Worm (Caenorhabditis elegans) whole organism, late embryonic: Measurements from ENCODE around the gene C16C10.13.

Experiments
- C08G9.2 ChIP-seq: sonication (generic microtip); optimal IDR thresholded peaks from 2 replicates; lab custom pipeline; 2016; ENCODE audit warnings: mild to moderate bottlenecking, missing genetic modification characterization, moderate library complexity, missing compliant biosample characterization
- C38D4.7 ChIP-seq: fragments of 200-800 bp; sonication (Bioruptor generic); optimal IDR thresholded peaks from 2 replicates; lab custom pipeline; 2018; ENCODE audit warnings: mild to moderate bottlenecking, missing genetic modification characterization, moderate library complexity, missing compliant biosample characterization
- F13H6.1 ChIP-seq: sonication (generic microtip); optimal IDR thresholded peaks from 2 replicates; lab custom pipeline; 2016; ENCODE audit warnings: missing genetic modification characterization, missing compliant biosample characterization
- K09A11.1 ChIP-seq: sonication (generic microtip); optimal IDR thresholded peaks from 2 replicates; lab custom pipeline; 2017; ENCODE audit warnings: antibody characterized with exemption, mild to moderate bottlenecking, missing genetic modification characterization, missing compliant biosample characterization; ENCODE audit not compliant: insufficient read depth
- T23F11.4 ChIP-seq: fragments of 200-800 bp; sonication (Bioruptor generic); optimal IDR thresholded peaks from 2 replicates; lab custom pipeline; 2018; ENCODE audit warnings: mild to moderate bottlenecking, missing genetic modification characterization, missing compliant biosample characterization
- ahr-1 ChIP-seq: sonication (generic microtip); optimal IDR thresholded peaks from 2 replicates; lab custom pipeline; 2016; ENCODE audit warnings: missing genetic modification characterization, missing compliant biosample characterization
- ama-1 ChIP-seq: fragments of 150-350 bp; optimal IDR thresholded peaks from 2 replicates; lab custom pipeline; 2014
- ceh-18 ChIP-seq: sonication (generic microtip); optimal IDR thresholded peaks from 2 replicates; lab custom pipeline; 2016; ENCODE audit warnings: missing genetic modification characterization, missing compliant biosample characterization
- ceh-19 ChIP-seq: fragments of 200-800 bp; sonication (Bioruptor generic); optimal IDR thresholded peaks from 2 replicates; lab custom pipeline; 2018; ENCODE audit warnings: mild to moderate bottlenecking, missing genetic modification characterization, missing compliant biosample characterization
- ceh-22 ChIP-seq: sonication (generic microtip); optimal IDR thresholded peaks from 2 replicates; lab custom pipeline; 2017; ENCODE audit warnings: missing biosample characterization, missing genetic modification characterization
- ceh-24 ChIP-seq: sonication (generic microtip); optimal IDR thresholded peaks from 2 replicates; lab custom pipeline; 2016; ENCODE audit warnings: mild to moderate bottlenecking, missing genetic modification characterization, missing compliant biosample characterization
- ceh-31 ChIP-seq: sonication (generic microtip); optimal IDR thresholded peaks from 2 replicates; lab custom pipeline; 2016; ENCODE audit warnings: missing genetic modification characterization, missing compliant biosample characterization
- ceh-34 ChIP-seq: sonication (generic microtip); optimal IDR thresholded peaks from 2 replicates; lab custom pipeline; 2016; ENCODE audit warnings: mild to moderate bottlenecking, missing genetic modification characterization, missing compliant biosample characterization
- ceh-45 ChIP-seq: fragments of 200-800 bp; sonication (Bioruptor generic); IDR thresholded peaks from 2 replicates; pipeline ENCODE4 v1.3.6; 2022; ENCODE audit warnings: missing genetic modification reagents, missing genetic modification characterization, missing compliant biosample characterization
- ceh-48 ChIP-seq: sonication (generic microtip); optimal IDR thresholded peaks from 2 replicates; lab custom pipeline; 2016; ENCODE audit warnings: missing genetic modification characterization, inconsistent platforms, missing compliant biosample characterization
- che-1 ChIP-seq: sonication (generic microtip); optimal IDR thresholded peaks from 2 replicates; lab custom pipeline; 2016; ENCODE audit warnings: mild to moderate bottlenecking, missing genetic modification characterization, missing compliant biosample characterization
- dmd-4 ChIP-seq: sonication (generic microtip); optimal IDR thresholded peaks from 2 replicates; lab custom pipeline; 2016; ENCODE audit warnings: borderline replicate concordance, missing genetic modification characterization, missing compliant biosample characterization
- dve-1 ChIP-seq: sonication (generic microtip); optimal IDR thresholded peaks from 2 replicates; lab custom pipeline; 2017; ENCODE audit warnings: antibody characterized with exemption, mild to moderate bottlenecking, missing genetic modification characterization, missing compliant biosample characterization
- elt-2 ChIP-seq: sonication (generic microtip); optimal IDR thresholded peaks from 2 replicates; lab custom pipeline; 2016; ENCODE audit warnings: missing genetic modification reagents, missing genetic modification characterization, missing compliant biosample characterization
- ets-4 ChIP-seq: sonication (generic microtip); optimal IDR thresholded peaks from 2 replicates; lab custom pipeline; 2016; ENCODE audit warnings: missing genetic modification characterization, missing compliant biosample characterization
- eyg-1 ChIP-seq: sonication (generic microtip); optimal IDR thresholded peaks from 2 replicates; lab custom pipeline; 2016; ENCODE audit warnings: missing genotype, missing genetic modification characterization, missing compliant biosample characterization
- fax-1 ChIP-seq: sonication (generic microtip); optimal IDR thresholded peaks from 2 replicates; lab custom pipeline; 2016; ENCODE audit warnings: missing genotype, missing genetic modification characterization, missing compliant biosample characterization
- fkh-10 ChIP-seq: fragments of 150-350 bp; optimal IDR thresholded peaks from 2 replicates; lab custom pipeline; 2014; ENCODE audit warnings: missing biosample characterization, missing genetic modification reagents, missing genetic modification characterization
- fkh-6 ChIP-seq: sonication (generic microtip); optimal IDR thresholded peaks from 2 replicates; lab custom pipeline; 2016; ENCODE audit warnings: missing genetic modification characterization, missing compliant biosample characterization
- gmeb-2 ChIP-seq: sonication (generic microtip); optimal IDR thresholded peaks from 2 replicates; lab custom pipeline; 2016; ENCODE audit warnings: missing genetic modification characterization, inconsistent platforms, missing compliant biosample characterization
- hlh-13 ChIP-seq: fragments of 200-800 bp; sonication (Bioruptor generic); optimal IDR thresholded peaks from 2 replicates; lab custom pipeline; 2018; ENCODE audit warnings: mild to moderate bottlenecking, missing genetic modification characterization, missing compliant biosample characterization
- hlh-6 ChIP-seq: sonication (generic microtip); optimal IDR thresholded peaks from 2 replicates; lab custom pipeline; 2016; ENCODE audit warnings: missing genotype, missing genetic modification characterization, missing compliant biosample characterization
- lin-11 ChIP-seq: fragments of 200-800 bp; sonication (Bioruptor generic); optimal IDR thresholded peaks from 2 replicates; lab custom pipeline; 2018; ENCODE audit warnings: mild to moderate bottlenecking, missing genetic modification characterization, missing compliant biosample characterization
- madf-2 ChIP-seq: sonication (generic microtip); optimal IDR thresholded peaks from 2 replicates; lab custom pipeline; 2017; ENCODE audit warnings: missing genetic modification characterization, missing compliant biosample characterization
- mec-3 ChIP-seq: sonication (generic microtip); optimal IDR thresholded peaks from 2 replicates; lab custom pipeline; 2016; ENCODE audit warnings: borderline replicate concordance, missing genetic modification characterization, missing compliant biosample characterization
- nfya-1 ChIP-seq: sonication (generic microtip); optimal IDR thresholded peaks from 2 replicates; lab custom pipeline; 2017; ENCODE audit warnings: missing genetic modification characterization, mild to moderate bottlenecking, missing compliant biosample characterization, antibody characterized with exemption, moderate library complexity
- nhr-11 ChIP-seq: fragments of 150-350 bp; optimal IDR thresholded peaks from 2 replicates; lab custom pipeline; 2014; ENCODE audit warnings: missing biosample characterization, missing genetic modification characterization
- nhr-232 ChIP-seq: sonication (generic microtip); optimal IDR thresholded peaks from 2 replicates; lab custom pipeline; 2016; ENCODE audit warnings: missing genetic modification characterization, missing compliant biosample characterization
- npax-4 ChIP-seq: sonication (generic microtip); optimal IDR thresholded peaks from 2 replicates; lab custom pipeline; 2016; ENCODE audit warnings: missing genetic modification characterization, missing compliant biosample characterization
- pag-3 ChIP-seq: sonication (generic microtip); optimal IDR thresholded peaks from 2 replicates; lab custom pipeline; 2016; ENCODE audit warnings: missing compliant biosample characterization, missing genetic modification characterization, borderline replicate concordance
- pax-1 ChIP-seq: fragments of 150-350 bp; optimal IDR thresholded peaks from 2 replicates; lab custom pipeline; 2014; ENCODE audit warnings: missing biosample characterization, missing genetic modification characterization
- pha-4 ChIP-seq: fragments of 150-350 bp; optimal IDR thresholded peaks from 2 replicates; lab custom pipeline; 2018; ENCODE audit warnings: missing biosample characterization, missing genetic modification reagents, missing genetic modification characterization
- pros-1 ChIP-seq: fragments of 150-350 bp; optimal IDR thresholded peaks from 2 replicates; lab custom pipeline; 2014; ENCODE audit warnings: missing biosample characterization, missing genetic modification reagents, missing genetic modification characterization
- ref-2 ChIP-seq: sonication (generic microtip); optimal IDR thresholded peaks from 2 replicates; lab custom pipeline; 2016; ENCODE audit warnings: missing genetic modification characterization, missing compliant biosample characterization
- sox-2 ChIP-seq: fragments of 200-800 bp; sonication (Bioruptor generic); IDR thresholded peaks from 2 replicates; pipeline ENCODE4 v1.3.6; 2022; ENCODE audit warnings: missing genetic modification reagents, missing genetic modification characterization, missing compliant biosample characterization
- tbx-2 ChIP-seq: sonication (generic microtip); optimal IDR thresholded peaks from 2 replicates; lab custom pipeline; 2016; ENCODE audit warnings: missing genetic modification characterization, missing compliant biosample characterization
- tbx-7 ChIP-seq: sonication (generic microtip); optimal IDR thresholded peaks from 2 replicates; lab custom pipeline; 2016; ENCODE audit warnings: missing genotype, missing genetic modification characterization, missing compliant biosample characterization
- ttx-3 ChIP-seq: sonication (generic microtip); optimal IDR thresholded peaks from 2 replicates; lab custom pipeline; 2016; ENCODE audit warnings: missing genetic modification reagents, missing genetic modification characterization, missing compliant biosample characterization
- zip-5 ChIP-seq: sonication (generic microtip); optimal IDR thresholded peaks from 2 replicates; lab custom pipeline; 2016; ENCODE audit warnings: missing genetic modification characterization, missing compliant biosample characterization

C16C10.13 gene

ce11 chrIII:4196301-4196987 is 20.2 kb downstream of the C16C10.13 start (continued):
- TF ChIP-seq dmd-4 (tag; lab: Kevin White, UChicago) (no peak), hlh-13 (GFP tag; lab: Kevin White, UChicago) (no peak), npax-4 (tag; lab: Kevin White, UChicago) (no peak), ref-2 (peak; percentile 51), elt-2 (tag; lab: Kevin White, UChicago) (peak; percentile 34), zip-5 (tag; lab: Kevin White, UChicago) (peak; percentile 75), ceh-45 (GFP tag; lab: Robert Waterston, UW) (no peak), ceh-34 (tag; lab: Kevin White, UChicago) (peak; percentile 28), nhr-232 (no peak), F13H6.1 (tag; lab: Kevin White, UChicago) (peak; percentile 41), pros-1 (tag; lab: Kevin White, UChicago) (no peak), sox-2 (GFP tag; lab: Robert Waterston, UW) (no peak), ceh-19 (GFP tag; lab: Kevin White, UChicago) (no peak), C08G9.2 (peak; percentile 89), T23F11.4 (no peak), ahr-1 (tag; lab: Kevin White, UChicago) (no peak), fkh-6 (tag; lab: Kevin White, UChicago) (peak; percentile 74), lin-11 (tag; lab: Kevin White, UChicago) (no peak), mec-3 (tag; lab: Kevin White, UChicago) (peak; percentile 78), ceh-31 (peak; percentile 89), C38D4.7 (GFP tag; lab: Kevin White, UChicago) (no peak), pag-3 (no peak), ceh-48 (tag; lab: Kevin White, UChicago) (no peak), ceh-22 (tag; lab: Kevin White, UChicago) (no peak), fax-1 (tag; lab: Kevin White, UChicago) (no peak), nfya-1 (tag; lab: Kevin White, UChicago) (peak; percentile 67), dve-1 (no peak), hlh-6 (no peak), nhr-11 (tag; lab: Kevin White, UChicago) (no peak), gmeb-2 (tag; lab: Kevin White, UChicago) (no peak), che-1 (no peak), tbx-2 (tag; lab: Kevin White, UChicago) (peak; percentile 81), ceh-18 (tag; lab: Kevin White, UChicago) (peak; percentile 53), ama-1 (lab: Kevin White, UChicago) (no peak), madf-2 (tag; lab: Kevin White, UChicago) (no peak), pha-4 (tag; lab: Kevin White, UChicago) (no peak), fkh-10 (GFP tag; lab: Kevin White, UChicago) (no peak), tbx-7 (tag; lab: Kevin White, UChicago) (peak; percentile 69), ttx-3 (tag; lab: Kevin White, UChicago) (no peak)
- TF ChIP-seq, all 69 proteins: peak for 24

ce11 chrIII:4196988-4197384 is 20.7 kb downstream of the C16C10.13 start, which contains the start of gene asd-1:
Gene asd-1, plus strand, starts transcription at chrIII:4197285.
- no peak for TF ChIP-seq ets-4
- no peak for TF ChIP-seq pax-1 (tag; lab: Kevin White, UChicago)
- no peak for TF ChIP-seq ama-1 (lab: Kevin White, UChicago)
- TF ChIP-seq ceh-24 (tag; lab: Kevin White, UChicago) = no peak
- TF ChIP-seq tbx-2 (tag; lab: Kevin White, UChicago) = no peak
- TF ChIP-seq K09A11.1 = no peak
- no peak for TF ChIP-seq nhr-11 (tag; lab: Kevin White, UChicago)
- no peak for TF ChIP-seq eyg-1
- TF ChIP-seq sox-2 (GFP tag; lab: Robert Waterston, UW) = no peak
- TF ChIP-seq hlh-13 (GFP tag; lab: Kevin White, UChicago) = no peak
- TF ChIP-seq lin-11 (tag; lab: Kevin White, UChicago) = no peak
